Fruit fly (Drosophila melanogaster) whole organism, embryonic: ENCODE results near the gene Shc.

Experiments
- Adf1 ChIP-seq: fragments of 200-800 bp; sonication (Bioruptor generic); IDR thresholded peaks from 2 replicates; pipeline ENCODE4 v1.3.6; 2022; ENCODE audit warnings: missing biosample characterization, missing genetic modification characterization
- B-H2 ChIP-seq: fragments of 200-800 bp; sonication (Bioruptor generic); optimal IDR thresholded peaks from 2 replicates; lab custom pipeline; 2018; ENCODE audit warnings: missing biosample characterization, mild to moderate bottlenecking, missing genetic modification characterization
- BtbVII ChIP-seq: fragments of 200-800 bp; sonication (Bioruptor generic); optimal IDR thresholded peaks from 3 replicates; lab custom pipeline; 2017; ENCODE audit warnings: missing biosample characterization, mild to moderate bottlenecking, missing genetic modification characterization
- CG11247 ChIP-seq: fragments of 200-800 bp; sonication (Bioruptor generic); IDR thresholded peaks from 2 replicates; pipeline ENCODE4 v1.3.6; 2022; ENCODE audit warnings: missing biosample characterization, missing genetic modification characterization
- CG12659 ChIP-seq: fragments of 200-800 bp; sonication (Bioruptor generic); optimal IDR thresholded peaks from 3 replicates; lab custom pipeline; 2017; ENCODE audit warnings: mild to moderate bottlenecking, missing biosample characterization, missing genetic modification reagents, missing genetic modification characterization
- CG13287 ChIP-seq: fragments of 200-800 bp; sonication (Bioruptor generic); IDR thresholded peaks from 2 replicates; pipeline ENCODE4 v1.3.6; 2022; ENCODE audit warnings: missing biosample characterization, missing genetic modification characterization; ENCODE audit not compliant: partially characterized antibody
- CG13424 ChIP-seq: fragments of 200-800 bp; sonication (Bioruptor generic); optimal IDR thresholded peaks from 2 replicates; lab custom pipeline; 2019; ENCODE audit warnings: missing biosample characterization, mild to moderate bottlenecking, missing genetic modification characterization, moderate library complexity
- CG14441 ChIP-seq: fragments of 200-800 bp; sonication (Bioruptor generic); IDR thresholded peaks from 2 replicates; pipeline ENCODE4 v1.3.6; 2022; ENCODE audit warnings: missing biosample characterization, missing genetic modification characterization
- CG17568 ChIP-seq: fragments of 200-800 bp; sonication (Bioruptor generic); optimal IDR thresholded peaks from 2 replicates; lab custom pipeline; 2018; ENCODE audit warnings: missing biosample characterization, mild to moderate bottlenecking, missing genetic modification characterization, moderate library complexity
- CG18764 ChIP-seq: fragments of 200-800 bp; sonication (Bioruptor generic); optimal IDR thresholded peaks from 3 replicates; lab custom pipeline; 2016; ENCODE audit warnings: missing biosample characterization, missing genetic modification characterization
- CG2199 ChIP-seq: fragments of 200-800 bp; sonication (Bioruptor generic); IDR thresholded peaks from 3 replicates; pipeline ENCODE4 v1.3.6; 2022; ENCODE audit warnings: missing biosample characterization, missing genetic modification characterization
- CG33213 ChIP-seq: fragments of 200-800 bp; sonication (Bioruptor generic); optimal IDR thresholded peaks from 3 replicates; lab custom pipeline; 2016; ENCODE audit warnings: missing biosample characterization, missing genetic modification characterization
- CG34224 ChIP-seq: fragments of 200-800 bp; sonication (Bioruptor generic); IDR thresholded peaks from 3 replicates; pipeline ENCODE4 v1.3.6; 2022; ENCODE audit warnings: missing biosample characterization, missing genetic modification characterization; ENCODE audit not compliant: partially characterized antibody
- CG3838 ChIP-seq: fragments of 200-800 bp; sonication (Bioruptor generic); optimal IDR thresholded peaks from 3 replicates; lab custom pipeline; 2016; ENCODE audit warnings: missing biosample characterization, missing genetic modification characterization
- CG42726 ChIP-seq: fragments of 200-800 bp; sonication (Bioruptor generic); IDR thresholded peaks from 2 replicates; pipeline ENCODE4 v1.3.6; 2022; ENCODE audit warnings: missing biosample characterization, missing genetic modification characterization; ENCODE audit not compliant: partially characterized antibody
- CG4360 ChIP-seq: fragments of 200-800 bp; sonication (Bioruptor generic); IDR thresholded peaks from 2 replicates; pipeline ENCODE4 v1.3.6; 2022; ENCODE audit warnings: missing biosample characterization, missing genetic modification characterization
- CG5245 ChIP-seq: fragments of 200-800 bp; sonication (Bioruptor generic); optimal IDR thresholded peaks from 3 replicates; lab custom pipeline; 2016; ENCODE audit warnings: missing biosample characterization, missing genetic modification characterization
- CG6272 ChIP-seq: fragments of 200-800 bp; sonication (Bioruptor generic); IDR thresholded peaks from 2 replicates; pipeline ENCODE4 v1.3.6; 2022; ENCODE audit warnings: missing biosample characterization, missing genetic modification characterization
- CG6654 ChIP-seq: fragments of 200-800 bp; sonication (Bioruptor generic); optimal IDR thresholded peaks from 2 replicates; lab custom pipeline; 2017; ENCODE audit warnings: missing biosample characterization, mild to moderate bottlenecking, missing genetic modification characterization
- CG6791 ChIP-seq: fragments of 200-800 bp; sonication (Bioruptor generic); IDR thresholded peaks from 3 replicates; pipeline ENCODE4 v1.3.6; 2022; ENCODE audit warnings: missing biosample characterization, missing genetic modification characterization; ENCODE audit not compliant: partially characterized antibody
- CG8944 ChIP-seq: fragments of 200-800 bp; sonication (Bioruptor generic); optimal IDR thresholded peaks from 3 replicates; lab custom pipeline; 2016; ENCODE audit warnings: missing biosample characterization, missing genetic modification characterization
- Dad ChIP-seq: fragments of 200-800 bp; sonication (Bioruptor generic); optimal IDR thresholded peaks from 3 replicates; lab custom pipeline; 2016; ENCODE audit warnings: missing biosample characterization, missing genetic modification characterization
- Dbx ChIP-seq: fragments of 200-800 bp; sonication (Bioruptor generic); IDR thresholded peaks from 3 replicates; pipeline ENCODE4 v1.3.6; 2022; ENCODE audit warnings: missing biosample characterization, missing genetic modification characterization
- E2f1 ChIP-seq: fragments of 200-800 bp; sonication (Bioruptor generic); IDR thresholded peaks from 2 replicates; pipeline ENCODE4 v1.3.6; 2022; ENCODE audit warnings: missing biosample characterization, missing genetic modification characterization
- ERR ChIP-seq: fragments of 200-800 bp; sonication (Bioruptor generic); optimal IDR thresholded peaks from 2 replicates; lab custom pipeline; 2016; ENCODE audit warnings: missing biosample characterization, missing genetic modification characterization
- GATAe ChIP-seq: fragments of 200-800 bp; sonication (Bioruptor generic); conservative IDR thresholded peaks from 2 replicates; pipeline ENCODE4 v1.3.6; 2022; ENCODE audit warnings: missing biosample characterization, missing genetic modification characterization
- HLH54F ChIP-seq: fragments of 200-800 bp; sonication (Bioruptor generic); optimal IDR thresholded peaks from 3 replicates; lab custom pipeline; 2016; ENCODE audit warnings: missing biosample characterization, missing genetic modification characterization
- Hand ChIP-seq: fragments of 200-800 bp; sonication (Bioruptor generic); optimal IDR thresholded peaks from 2 replicates; lab custom pipeline; 2017; ENCODE audit warnings: mild to moderate bottlenecking, missing biosample characterization, missing genetic modification reagents, missing genetic modification characterization
- Hsf ChIP-seq: fragments of 200-800 bp; sonication (Bioruptor generic); optimal IDR thresholded peaks from 3 replicates; lab custom pipeline; 2016; ENCODE audit warnings: missing biosample characterization, missing genetic modification characterization
- Jarid2 ChIP-seq: fragments of 200-800 bp; sonication (Bioruptor generic); optimal IDR thresholded peaks from 3 replicates; lab custom pipeline; 2017; ENCODE audit warnings: mild to moderate bottlenecking, missing biosample characterization, missing genetic modification reagents, missing genetic modification characterization
- Kr ChIP-seq: fragments of 200-800 bp; sonication (Bioruptor generic); optimal IDR thresholded peaks from 2 replicates; lab custom pipeline; 2017; ENCODE audit warnings: missing biosample characterization, mild to moderate bottlenecking, missing genetic modification characterization
- Nf-YB ChIP-seq: fragments of 200-800 bp; sonication (Bioruptor generic); optimal IDR thresholded peaks from 3 replicates; lab custom pipeline; 2019; ENCODE audit warnings: missing biosample characterization, mild to moderate bottlenecking, missing genetic modification characterization, moderate library complexity
- chn ChIP-seq: fragments of 200-800 bp; sonication (Bioruptor generic); optimal IDR thresholded peaks from 2 replicates; lab custom pipeline; 2016; ENCODE audit warnings: missing biosample characterization, missing genetic modification characterization
- croc ChIP-seq: fragments of 200-800 bp; sonication (Bioruptor generic); conservative IDR thresholded peaks from 3 replicates; pipeline ENCODE4 v1.3.6; 2022; ENCODE audit warnings: missing biosample characterization, missing genetic modification characterization
- dmrt11E ChIP-seq: fragments of 200-800 bp; sonication (Bioruptor generic); optimal IDR thresholded peaks from 3 replicates; lab custom pipeline; 2018; ENCODE audit warnings: missing biosample characterization, mild to moderate bottlenecking, missing genetic modification characterization, moderate library complexity
- fd3F ChIP-seq: fragments of 200-800 bp; sonication (Bioruptor generic); optimal IDR thresholded peaks from 2 replicates; lab custom pipeline; 2018; ENCODE audit warnings: missing biosample characterization, mild to moderate bottlenecking, missing genetic modification characterization, moderate library complexity
- gce ChIP-seq: fragments of 200-800 bp; sonication (Bioruptor generic); IDR thresholded peaks from 3 replicates; pipeline ENCODE4 v1.3.6; 2022; ENCODE audit warnings: missing biosample characterization, missing genetic modification characterization
- gro ChIP-seq: fragments of 200-800 bp; sonication (Bioruptor generic); optimal IDR thresholded peaks from 2 replicates; lab custom pipeline; 2016; ENCODE audit warnings: missing biosample characterization, missing genetic modification characterization
- mam ChIP-seq: fragments of 200-800 bp; sonication (Bioruptor generic); optimal IDR thresholded peaks from 3 replicates; lab custom pipeline; 2016; ENCODE audit warnings: missing biosample characterization, missing genetic modification characterization
- pan ChIP-seq, 4 experiments: fragments of >200 bp in 3 of 4; fragments of 200-800 bp in 1 of 4; sonication (Bioruptor generic) in 1 of 4; optimal IDR thresholded peaks in 3 of 4; IDR thresholded peaks in 1 of 4; 2 replicates each; pipeline versions ENCODE4 v1.3.6 to Lab custom; 2017 to 2022; ENCODE audit warnings: missing biosample characterization in 2 of 4, missing genetic modification characterization in 2 of 4, mixed read lengths in 1 of 4
- phol ChIP-seq: fragments of 200-800 bp; sonication (Bioruptor generic); optimal IDR thresholded peaks from 3 replicates; lab custom pipeline; 2018; ENCODE audit warnings: missing biosample characterization, mild to moderate bottlenecking, missing genetic modification characterization, moderate library complexity
- sens-2 ChIP-seq: fragments of 200-800 bp; sonication (Bioruptor generic); IDR thresholded peaks from 2 replicates; pipeline ENCODE4 v1.3.6; 2022; ENCODE audit warnings: missing biosample characterization, missing genetic modification characterization
- sna ChIP-seq: fragments of 200-800 bp; sonication (Bioruptor generic); IDR thresholded peaks from 2 replicates; pipeline ENCODE4 v1.3.6; 2022; ENCODE audit warnings: missing biosample characterization, missing genetic modification characterization; ENCODE audit not compliant: partially characterized antibody
- sqz ChIP-seq: fragments of 200-800 bp; sonication (Bioruptor generic); optimal IDR thresholded peaks from 3 replicates; lab custom pipeline; 2018; ENCODE audit warnings: missing biosample characterization, mild to moderate bottlenecking, missing genetic modification characterization
- stwl ChIP-seq: fragments of 200-800 bp; sonication (Bioruptor generic); optimal IDR thresholded peaks from 3 replicates; lab custom pipeline; 2018; ENCODE audit warnings: missing biosample characterization, mild to moderate bottlenecking, missing genetic modification characterization, moderate library complexity
- tio ChIP-seq: fragments of 200-800 bp; sonication (Bioruptor generic); optimal IDR thresholded peaks from 2 replicates; lab custom pipeline; 2017; ENCODE audit warnings: missing biosample characterization, missing genetic modification characterization, inconsistent platforms
- ttk ChIP-seq: fragments of 200-800 bp; sonication (Bioruptor generic); IDR thresholded peaks from 2 replicates; pipeline ENCODE4 v2.1.2; 2022; ENCODE audit warnings: missing biosample characterization, missing genetic modification characterization
- wek ChIP-seq: fragments of 200-800 bp; sonication (Bioruptor generic); optimal IDR thresholded peaks from 3 replicates; lab custom pipeline; 2018; ENCODE audit warnings: missing biosample characterization, mild to moderate bottlenecking, missing genetic modification characterization, moderate library complexity
- yki ChIP-seq: fragments of >200 bp; optimal IDR thresholded peaks from 3 replicates; lab custom pipeline; 2018

The Shc gene

DNA sequence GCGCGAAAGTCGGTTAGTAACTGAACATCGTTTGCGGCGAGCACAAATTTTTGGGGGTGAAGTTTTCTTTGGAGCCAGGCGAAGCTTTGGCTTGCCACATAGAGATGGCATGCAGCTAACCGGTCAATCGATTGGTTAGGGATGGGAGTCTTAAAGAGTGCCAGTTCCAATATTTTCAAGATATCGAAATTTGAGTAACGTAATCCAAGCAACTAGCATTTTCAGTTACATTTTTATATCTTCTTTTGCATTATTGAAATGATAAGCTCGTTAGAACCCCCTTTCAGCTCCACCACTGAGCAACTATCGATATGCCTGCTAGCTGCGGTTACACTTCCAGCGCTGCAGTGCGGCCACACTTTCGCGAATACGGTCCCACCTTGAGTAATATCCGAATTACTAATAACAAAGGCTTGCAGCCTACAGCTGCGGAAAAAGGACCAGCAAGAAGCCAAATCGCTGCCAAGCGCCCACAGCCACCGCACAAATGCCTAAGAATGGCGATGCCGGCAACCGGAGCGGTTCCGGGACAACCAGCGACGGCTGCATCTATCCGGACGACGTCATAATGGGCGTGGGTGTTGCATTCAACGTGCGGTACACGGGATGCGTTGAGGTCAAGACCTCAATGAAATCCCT is at the start of gene Shc, which contains the start of gene Atat (continued):
- TF ChIP-seq chn (GFP tag; lab: Kevin White, UChicago) (peak; percentile 100), CG13287 (GFP tag; lab: Robert Waterston, UW) (peak; percentile 94), wek (GFP tag; lab: Kevin White, UChicago) (peak; percentile 83), CG18764 (peak; percentile 99), yki (no peak), Jarid2 (peak; percentile 91), CG3838 (GFP tag; lab: Kevin White, UChicago) (peak; percentile 97), pan (optimal IDR thresholded peaks at IDR 0.05; lab: Kevin White, UChicago) (no peak), pan (GFP tag; optimal IDR thresholded peaks at IDR 0.05 in 1 of 2, IDR thresholded peaks at IDR 0.05 in 1 of 2) (peak in 1 of 2 experiments; percentile 99), Dbx (GFP tag; lab: Robert Waterston, UW) (peak; percentile 100), CG12659 (GFP tag; lab: Kevin White, UChicago) (peak; percentile 99), sqz (GFP tag; lab: Kevin White, UChicago) (peak; percentile 74), CG33213 (GFP tag; lab: Kevin White, UChicago) (peak; percentile 99), sens-2 (GFP tag; lab: Robert Waterston, UW) (peak; percentile 98), tio (GFP tag; lab: Kevin White, UChicago) (peak; percentile 99), CG17568 (GFP tag; lab: Kevin White, UChicago) (peak; percentile 95), CG6654 (GFP tag; lab: Kevin White, UChicago) (peak; percentile 94), BtbVII (peak; percentile 95), ERR (GFP tag; lab: Kevin White, UChicago) (peak; percentile 99), Hsf (GFP tag; lab: Kevin White, UChicago) (peak; percentile 100), Kr (GFP tag; lab: Kevin White, UChicago) (no peak), Hand (GFP tag; lab: Kevin White, UChicago) (peak; percentile 93), Dad (GFP tag; lab: Kevin White, UChicago) (peak; percentile 99), stwl (peak; percentile 48), CG42726 (GFP tag; lab: Robert Waterston, UW) (0 out of 2 replicates have a peak, but pooled peaks have one; percentile 65), sna (peak; percentile 92), GATAe (GFP tag; lab: Robert Waterston, UW) (peak; percentile 98), CG2199 (GFP tag; lab: Robert Waterston, UW) (peak; percentile 99), ttk (GFP tag; lab: Robert Waterston, UW) (peak; percentile 100), gro (GFP tag; lab: Kevin White, UChicago) (peak; percentile 99), CG6272 (GFP tag; lab: Robert Waterston, UW) (peak; percentile 100), CG11247 (GFP tag; lab: Robert Waterston, UW) (peak; percentile 100), CG13424 (peak; percentile 99), mam (GFP tag; lab: Kevin White, UChicago) (peak; percentile 100), CG6791 (GFP tag; lab: Robert Waterston, UW) (peak; percentile 85), CG14441 (GFP tag; lab: Robert Waterston, UW) (peak; percentile 100), dmrt11E (tag; lab: Kevin White, UChicago) (peak; percentile 98), croc (GFP tag; lab: Robert Waterston, UW) (peak; percentile 99), CG5245 (GFP tag; lab: Kevin White, UChicago) (peak; percentile 99), HLH54F (GFP tag; lab: Kevin White, UChicago) (peak; percentile 100), Nf-YB (GFP tag; lab: Kevin White, UChicago) (peak; percentile 87), gce (peak; percentile 98), CG34224 (peak; percentile 86), E2f1 (peak; percentile 99), Adf1 (GFP tag; lab: Robert Waterston, UW) (peak; percentile 90), fd3F (GFP tag; lab: Kevin White, UChicago) (peak; percentile 99), phol (tag; lab: Kevin White, UChicago) (peak; percentile 99), CG8944 (GFP tag; lab: Kevin White, UChicago) (peak; percentile 100), CG4360 (GFP tag; lab: Robert Waterston, UW) (peak; percentile 87), B-H2 (GFP tag; lab: Kevin White, UChicago) (peak; percentile 99)
